Fruit fly (Drosophila melanogaster): ENCODE data around the gene Or65b.
A peak's percentile ranks its signal among the peaks of the same experiment; 100 is the strongest.

Or65b gene

dm6 chr3L:6344243-6344642, 18.8 kb downstream of the Or65b start (continued):
- TF ChIP-seq Sox102F (GFP tag; optimal IDR thresholded peaks at IDR 0.05), result peak; percentile 21
- no peak for TF ChIP-seq CG6808 (GFP tag; optimal IDR thresholded peaks at IDR 0.05)
- no peak for TF ChIP-seq acj6 (GFP tag; optimal IDR thresholded peaks at IDR 0.05)
- TF ChIP-seq Eip78C (GFP tag), result peak; percentile 74
- no peak for TF ChIP-seq CG8319 (GFP tag; optimal IDR thresholded peaks at IDR 0.05)
- no peak for TF ChIP-seq fd59A (GFP tag; optimal IDR thresholded peaks at IDR 0.05)
- no peak for TF ChIP-seq CG7368 (GFP tag; optimal IDR thresholded peaks at IDR 0.05)
- TF ChIP-seq Sox15 (GFP tag; optimal IDR thresholded peaks at IDR 0.05), result no peak
- TF ChIP-seq dac (GFP tag; optimal IDR thresholded peaks at IDR 0.05), result no peak
- no peak for TF ChIP-seq fkh (GFP tag; optimal IDR thresholded peaks at IDR 0.05)
- peak; percentile 0 for TF ChIP-seq OdsH (GFP tag; optimal IDR thresholded peaks at IDR 0.05)
- peak; percentile 5 for TF ChIP-seq Ets21C (GFP tag; optimal IDR thresholded peaks at IDR 0.05)
- no peak for TF ChIP-seq CG9139 (GFP tag; optimal IDR thresholded peaks at IDR 0.05)
- no peak for TF ChIP-seq CG11902 (GFP tag; optimal IDR thresholded peaks at IDR 0.05)
- peak; percentile 16 for TF ChIP-seq CG3919 (GFP tag; optimal IDR thresholded peaks at IDR 0.05)
- peak; percentile 47 for TF ChIP-seq Hr39 (GFP tag; optimal IDR thresholded peaks at IDR 0.05)
- TF ChIP-seq vri (GFP tag; optimal IDR thresholded peaks at IDR 0.05), result peak; percentile 0
- 0 out of 2 replicates have a peak, but pooled peaks have one; percentile 11 for TF ChIP-seq CG15336 (GFP tag; IDR thresholded peaks at IDR 0.05)
- TF ChIP-seq CG11762 (GFP tag; optimal IDR thresholded peaks at IDR 0.05; ENCODE audit: insufficient read depth), result no peak
- TF ChIP-seq Sox14 (GFP tag; optimal IDR thresholded peaks at IDR 0.05), result no peak
- TF ChIP-seq Met (GFP tag; optimal IDR thresholded peaks at IDR 0.05), result peak; percentile 17

DNA sequence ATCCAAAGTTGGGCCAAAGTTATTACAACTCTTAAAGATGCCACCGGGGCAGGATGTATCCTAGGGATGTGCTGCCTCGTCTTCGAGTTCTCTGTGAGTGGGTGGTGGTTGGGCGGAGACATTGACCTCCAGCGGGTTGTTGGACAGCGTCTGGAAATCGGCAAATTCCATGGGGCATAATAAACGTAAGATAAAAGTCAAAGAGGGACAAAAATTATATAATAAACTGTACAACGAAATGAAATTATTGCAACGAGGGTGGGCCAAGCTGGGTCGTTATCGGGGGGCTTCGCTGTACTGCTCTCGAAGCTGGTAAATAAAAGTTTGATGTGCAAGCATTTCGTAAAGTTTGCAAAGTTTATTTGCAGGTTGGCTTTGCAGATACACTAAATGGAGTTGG, 23.0 kb downstream of the Or65b start:
- TF ChIP-seq fkh (GFP tag; optimal IDR thresholded peaks at IDR 0.05), result no peak
- no peak for TF ChIP-seq esn (GFP tag; optimal IDR thresholded peaks at IDR 0.05)
- TF ChIP-seq CG6792 (GFP tag; optimal IDR thresholded peaks at IDR 0.05), result no peak
- no peak for TF ChIP-seq CG31627 (GFP tag; optimal IDR thresholded peaks at IDR 0.05)
- TF ChIP-seq spab (GFP tag; optimal IDR thresholded peaks at IDR 0.05), result no peak
- TF ChIP-seq ss (GFP tag; optimal IDR thresholded peaks at IDR 0.05), result no peak
- TF ChIP-seq Ets21C (GFP tag; optimal IDR thresholded peaks at IDR 0.05), result no peak
- TF ChIP-seq CG6854 (GFP tag; optimal IDR thresholded peaks at IDR 0.05), result no peak

dm6 chr3L:6349976-6350375, 24.6 kb downstream of the Or65b start, which contains the start of gene Sfp65A:
Sfp65A (plus strand) TSS chr3L:6350276.
- TF ChIP-seq topi (GFP tag; optimal IDR thresholded peaks at IDR 0.05), result no peak
- no peak for TF ChIP-seq achi (GFP tag; optimal IDR thresholded peaks at IDR 0.05)
- no peak for TF ChIP-seq Hr38 (GFP tag; optimal IDR thresholded peaks at IDR 0.05)
- no peak for TF ChIP-seq CG7368 (GFP tag; optimal IDR thresholded peaks at IDR 0.05)
- TF ChIP-seq acj6 (GFP tag; optimal IDR thresholded peaks at IDR 0.05), result no peak
- TF ChIP-seq CG6792 (GFP tag; optimal IDR thresholded peaks at IDR 0.05), result no peak
- TF ChIP-seq Eip93F (GFP tag; optimal IDR thresholded peaks at IDR 0.05), result no peak
- no peak for TF ChIP-seq fkh (GFP tag; optimal IDR thresholded peaks at IDR 0.05)
- TF ChIP-seq fd59A (GFP tag; optimal IDR thresholded peaks at IDR 0.05), result no peak
- no peak for TF ChIP-seq salr (GFP tag; optimal IDR thresholded peaks at IDR 0.05)

DNA sequence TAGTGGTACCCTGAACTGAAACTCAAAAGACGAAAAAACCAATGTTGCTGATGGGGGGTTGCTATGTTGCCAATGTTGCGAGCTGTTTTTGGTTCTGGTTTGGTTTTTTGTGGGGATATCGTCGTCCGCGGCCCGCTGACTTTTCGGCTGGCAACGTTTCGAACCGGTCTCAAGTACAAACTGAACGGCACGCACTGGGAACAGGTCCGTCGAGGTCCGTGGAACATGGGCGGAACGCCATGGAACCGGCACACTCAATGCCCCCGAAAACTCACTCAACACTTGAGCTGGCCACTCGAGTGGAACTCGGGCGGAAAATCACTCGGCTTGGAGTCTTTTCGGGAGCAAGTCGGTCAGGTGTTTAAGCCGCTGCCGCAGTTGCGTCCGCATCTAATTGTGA, 26.8 kb downstream of the Or65b start, which contains the start of gene CG13300:
Gene CG13300 (minus strand): TSS at position 159 of the 400 bp plus-strand sequence.
- TF ChIP-seq fkh (GFP tag; optimal IDR thresholded peaks at IDR 0.05) (no peak), pdm3 (GFP tag; optimal IDR thresholded peaks at IDR 0.05) (no peak), CG6276 (GFP tag; optimal IDR thresholded peaks at IDR 0.05) (peak; percentile 26), cyc (GFP tag; optimal IDR thresholded peaks at IDR 0.05) (no peak), CG6163 (GFP tag; IDR thresholded peaks at IDR 0.05) (peak; percentile 26; the same call in 2 of the 3 replicates), OdsH (GFP tag; optimal IDR thresholded peaks at IDR 0.05) (no peak), eg (GFP tag; IDR thresholded peaks at IDR 0.05) (peak; percentile 38; the same call in 1 of the 3 replicates), salr (GFP tag; optimal IDR thresholded peaks at IDR 0.05) (no peak), CG10669 (GFP tag; optimal IDR thresholded peaks at IDR 0.05) (no peak), dsx (GFP tag; optimal IDR thresholded peaks at IDR 0.05; ENCODE audit: poor library complexity, severe bottlenecking) (peak; percentile 60), CG11762 (GFP tag; optimal IDR thresholded peaks at IDR 0.05; ENCODE audit: insufficient read depth) (no peak), Hr39 (GFP tag; optimal IDR thresholded peaks at IDR 0.05) (no peak), CG7368 (GFP tag; optimal IDR thresholded peaks at IDR 0.05) (peak; percentile 27), CG31627 (GFP tag; optimal IDR thresholded peaks at IDR 0.05) (no peak), CG6792 (GFP tag; optimal IDR thresholded peaks at IDR 0.05) (no peak), Eip75B (GFP tag; optimal IDR thresholded peaks at IDR 0.05) (peak; percentile 41), CG6854 (GFP tag; optimal IDR thresholded peaks at IDR 0.05) (peak; percentile 56), Ets21C (GFP tag; optimal IDR thresholded peaks at IDR 0.05) (no peak), acj6 (GFP tag; optimal IDR thresholded peaks at IDR 0.05) (no peak), CG9139 (GFP tag; optimal IDR thresholded peaks at IDR 0.05) (peak; percentile 44), svp (GFP tag) (peak; percentile 7), Eip78C (GFP tag) (peak; percentile 46), Eip93F (GFP tag; optimal IDR thresholded peaks at IDR 0.05) (no peak), CG3919 (GFP tag; optimal IDR thresholded peaks at IDR 0.05) (peak; percentile 17), lz (GFP tag; optimal IDR thresholded peaks at IDR 0.05) (no peak), CG1621 (tag; optimal IDR thresholded peaks at IDR 0.05) (peak; percentile 8), dac (GFP tag; optimal IDR thresholded peaks at IDR 0.05) (no peak), CG15336 (GFP tag; IDR thresholded peaks at IDR 0.05) (peak; percentile 16; the same call in 1 of the 2 replicates), CG6808 (GFP tag; optimal IDR thresholded peaks at IDR 0.05) (peak; percentile 3)
